Worm (Caenorhabditis elegans) whole organism, L3 larva: Measurements from ENCODE around the gene ZK632.14.

Experiments used
- aly-2 ChIP-seq: fragments of 150-350 bp; optimal IDR thresholded peaks from 2 replicates; lab custom pipeline; 2014; ENCODE audit warnings: missing biosample characterization, missing genetic modification characterization
- ama-1 ChIP-seq: fragments of 150-350 bp; optimal IDR thresholded peaks from 2 replicates; lab custom pipeline; 2018
- ceh-28 ChIP-seq: fragments of 150-350 bp; optimal IDR thresholded peaks from 2 replicates; lab custom pipeline; 2014; ENCODE audit warnings: missing biosample characterization, missing genetic modification reagents, missing genetic modification characterization
- egl-5 ChIP-seq: fragments of 150-350 bp; optimal IDR thresholded peaks from 2 replicates; lab custom pipeline; 2017; ENCODE audit warnings: missing biosample characterization, missing genetic modification reagents, missing genetic modification characterization, inconsistent platforms
- elt-1 ChIP-seq: fragments of 150-350 bp; optimal IDR thresholded peaks from 2 replicates; lab custom pipeline; 2014; ENCODE audit warnings: missing biosample characterization, missing genetic modification characterization
- elt-2 ChIP-seq: sonication (generic microtip); optimal IDR thresholded peaks from 2 replicates; lab custom pipeline; 2016; ENCODE audit warnings: missing genetic modification reagents, mild to moderate bottlenecking, missing genetic modification characterization, missing compliant biosample characterization
- elt-3 ChIP-seq, 3 experiments: fragments of 150-350 bp in 1 of 3; sonication (generic microtip) in 2 of 3; optimal IDR thresholded peaks; 2 replicates in 2 of 3; 4 replicates in 1 of 3; lab custom pipeline; 2014 to 2017; ENCODE audit warnings: missing biosample characterization in 3 of 3, missing genetic modification characterization in 3 of 3
- fos-1 ChIP-seq: fragments of 150-350 bp; optimal IDR thresholded peaks from 2 replicates; lab custom pipeline; 2014; ENCODE audit warnings: missing biosample characterization, missing genetic modification characterization
- hmg-11 ChIP-seq: sonication (generic microtip); optimal IDR thresholded peaks from 2 replicates; lab custom pipeline; 2016; ENCODE audit warnings: missing genetic modification characterization, missing compliant biosample characterization
- jun-1 ChIP-seq: fragments of 150-350 bp; optimal IDR thresholded peaks from 2 replicates; lab custom pipeline; 2014; ENCODE audit warnings: missing biosample characterization, missing genetic modification reagents, missing genetic modification characterization
- lin-15B ChIP-seq: fragments of 150-350 bp; optimal IDR thresholded peaks from 2 replicates; lab custom pipeline; 2014; ENCODE audit warnings: missing biosample characterization, missing genetic modification characterization
- lin-39 ChIP-seq: fragments of 150-350 bp; optimal IDR thresholded peaks from 2 replicates; lab custom pipeline; 2018; ENCODE audit warnings: missing biosample characterization, missing genetic modification reagents, missing genetic modification characterization
- lsy-12 ChIP-seq: sonication (generic microtip); optimal IDR thresholded peaks from 2 replicates; lab custom pipeline; 2016; ENCODE audit warnings: mild to moderate bottlenecking, missing genetic modification characterization, missing compliant biosample characterization
- mdl-1 ChIP-seq: fragments of 150-350 bp; optimal IDR thresholded peaks from 2 replicates; lab custom pipeline; 2014; ENCODE audit warnings: missing biosample characterization, missing genetic modification characterization
- mml-1 ChIP-seq: fragments of 150-350 bp; sonication (generic microtip); optimal IDR thresholded peaks from 3 replicates; lab custom pipeline; 2014; ENCODE audit warnings: missing biosample characterization, missing genetic modification characterization
- nfya-1 ChIP-seq: sonication (generic microtip); optimal IDR thresholded peaks from 2 replicates; lab custom pipeline; 2017; ENCODE audit warnings: missing genetic modification characterization, mild to moderate bottlenecking, missing compliant biosample characterization, antibody characterized with exemption, moderate library complexity; ENCODE audit not compliant: insufficient read depth
- nhr-11 ChIP-seq: fragments of 150-350 bp; optimal IDR thresholded peaks from 2 replicates; lab custom pipeline; 2014; ENCODE audit warnings: missing biosample characterization, missing genetic modification characterization
- nhr-12 ChIP-seq: fragments of 150-350 bp; optimal IDR thresholded peaks from 2 replicates; lab custom pipeline; 2014; ENCODE audit warnings: missing biosample characterization, missing genetic modification characterization
- nhr-23 ChIP-seq: fragments of 150-350 bp; optimal IDR thresholded peaks from 2 replicates; lab custom pipeline; 2014; ENCODE audit warnings: missing biosample characterization, missing genetic modification reagents, missing genetic modification characterization
- nhr-237 ChIP-seq: fragments of 150-350 bp; optimal IDR thresholded peaks from 2 replicates; lab custom pipeline; 2014; ENCODE audit warnings: missing biosample characterization, missing genetic modification characterization
- nhr-25 ChIP-seq: sonication (generic microtip); optimal IDR thresholded peaks from 2 replicates; lab custom pipeline; 2017; ENCODE audit warnings: missing biosample characterization, missing genetic modification characterization
- nhr-43 ChIP-seq: sonication (generic microtip); optimal IDR thresholded peaks from 2 replicates; lab custom pipeline; 2016; ENCODE audit warnings: mild to moderate bottlenecking, missing genetic modification characterization, missing compliant biosample characterization; ENCODE audit not compliant: poor library complexity, severe bottlenecking
- nhr-67 ChIP-seq: fragments of 150-350 bp; optimal IDR thresholded peaks from 2 replicates; lab custom pipeline; 2014; ENCODE audit warnings: missing biosample characterization, missing genetic modification characterization
- nhr-76 ChIP-seq: fragments of 150-350 bp; sonication (generic microtip); optimal IDR thresholded peaks from 5 replicates; lab custom pipeline; 2014; ENCODE audit warnings: missing biosample characterization, missing genetic modification characterization
- nhr-77 ChIP-seq: fragments of 150-350 bp; optimal IDR thresholded peaks from 2 replicates; lab custom pipeline; 2014; ENCODE audit warnings: missing biosample characterization, missing genetic modification characterization
- pha-4 ChIP-seq: fragments of 150-350 bp; optimal IDR thresholded peaks from 2 replicates; lab custom pipeline; 2014; ENCODE audit warnings: missing biosample characterization, missing genetic modification reagents, missing genetic modification characterization
- pqm-1 ChIP-seq: fragments of 150-350 bp; optimal IDR thresholded peaks from 2 replicates; lab custom pipeline; 2017; ENCODE audit warnings: missing biosample characterization, missing genetic modification characterization, inconsistent platforms
- sea-2 ChIP-seq: fragments of 150-350 bp; sonication (generic microtip); optimal IDR thresholded peaks from 4 replicates; lab custom pipeline; 2014; ENCODE audit warnings: missing biosample characterization, missing genetic modification reagents, missing genetic modification characterization
- skn-1 ChIP-seq: fragments of 150-350 bp; optimal IDR thresholded peaks from 2 replicates; lab custom pipeline; 2014; ENCODE audit warnings: missing biosample characterization, missing genetic modification characterization
- snpc-4 ChIP-seq: fragments of 150-350 bp; optimal IDR thresholded peaks from 2 replicates; lab custom pipeline; 2014; ENCODE audit warnings: missing biosample characterization, missing genetic modification characterization
- tbx-2 ChIP-seq: sonication (generic microtip); optimal IDR thresholded peaks from 2 replicates; lab custom pipeline; 2016; ENCODE audit warnings: mild to moderate bottlenecking, missing genetic modification characterization, missing compliant biosample characterization
- unc-62 ChIP-seq: fragments of 150-350 bp; sonication (generic microtip); optimal IDR thresholded peaks from 4 replicates; lab custom pipeline; 2014; ENCODE audit warnings: missing biosample characterization, missing genetic modification reagents, missing genetic modification characterization
- zag-1 ChIP-seq: fragments of 150-350 bp; optimal IDR thresholded peaks from 2 replicates; lab custom pipeline; 2014; ENCODE audit warnings: missing biosample characterization, missing genetic modification characterization
- ztf-4 ChIP-seq: fragments of 150-350 bp; optimal IDR thresholded peaks from 2 replicates; lab custom pipeline; 2014; ENCODE audit warnings: missing biosample characterization, missing genetic modification characterization

Gene ZK632.14

DNA sequence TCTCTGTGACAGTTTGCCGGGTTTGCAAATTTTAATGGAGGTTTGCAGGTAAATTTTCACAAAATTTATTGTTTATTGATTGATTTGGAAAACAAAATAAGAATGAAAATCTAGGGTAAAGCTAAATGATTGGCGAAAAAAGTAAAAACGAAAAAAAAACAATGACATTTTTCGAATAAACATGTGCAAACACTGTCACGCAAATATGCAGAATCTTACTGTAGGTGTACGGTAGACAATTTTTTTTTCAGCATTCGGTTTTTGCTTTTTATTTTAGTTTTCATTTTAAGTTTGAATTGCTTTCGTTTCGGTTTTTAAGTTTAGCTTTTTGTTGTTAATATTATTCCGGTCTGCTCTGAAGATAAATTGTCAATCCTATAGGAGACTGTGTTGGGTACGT, 4.6 kb downstream of the ZK632.14 start:
- TF ChIP-seq unc-62 (GFP tag; lab: Kevin White, UChicago), result no peak
- peak; percentile 5 for TF ChIP-seq ceh-28 (tag; lab: Kevin White, UChicago)
- no peak for TF ChIP-seq jun-1 (tag; lab: Kevin White, UChicago)
- no peak for TF ChIP-seq nhr-77
- TF ChIP-seq nhr-76 (tag; lab: Kevin White, UChicago), result no peak

DNA sequence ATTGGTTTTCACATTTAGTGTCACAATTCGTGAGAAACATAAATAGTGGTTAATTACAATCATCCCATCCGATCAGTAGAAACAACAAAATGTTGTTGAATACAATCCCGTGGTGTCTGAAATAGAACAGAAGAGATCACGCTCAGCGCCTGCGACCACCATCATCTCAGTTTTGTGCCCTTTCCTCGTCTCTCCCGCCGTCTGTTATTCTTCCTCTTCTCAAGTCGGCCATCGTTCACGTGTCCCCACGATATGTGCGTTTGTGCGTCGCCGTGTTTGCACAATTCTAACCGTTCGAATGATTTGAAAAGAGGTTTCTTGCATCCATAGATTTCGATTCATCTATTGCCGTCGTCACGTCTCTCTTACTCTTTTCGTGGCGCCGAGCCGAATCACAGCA, 5.5 kb downstream of the ZK632.14 start, which contains the start of gene panl-3:
panl-3 (plus strand) TSS at position 294 of the 400 bp plus-strand sequence.
- TF ChIP-seq elt-1 (tag; lab: Kevin White, UChicago) (peak; percentile 27), nhr-23 (peak; percentile 68), lsy-12 (tag; lab: Kevin White, UChicago) (peak; percentile 54), zag-1 (tag; lab: Kevin White, UChicago) (no peak), nfya-1 (tag; lab: Kevin White, UChicago) (peak; percentile 74), nhr-12 (no peak), egl-5 (tag; lab: Kevin White, UChicago) (peak; percentile 78), snpc-4 (tag; lab: Kevin White, UChicago) (peak; percentile 20), pha-4 (peak; percentile 48), jun-1 (tag; lab: Kevin White, UChicago) (no peak), nhr-77 (no peak), mml-1 (tag; lab: Kevin White, UChicago) (peak; percentile 47), hmg-11 (tag; lab: Kevin White, UChicago) (peak; percentile 54), elt-2 (tag; lab: Kevin White, UChicago) (peak; percentile 26), aly-2 (tag; lab: Kevin White, UChicago) (no peak), nhr-25 (tag; lab: Kevin White, UChicago) (peak; percentile 79), pqm-1 (tag; lab: Kevin White, UChicago) (no peak), nhr-43 (peak; percentile 14), lin-15B (tag; lab: Kevin White, UChicago) (peak; percentile 56), lin-39 (tag; lab: Kevin White, UChicago) (peak; percentile 75), ama-1 (lab: Kevin White, UChicago) (peak; percentile 60), tbx-2 (tag; lab: Kevin White, UChicago) (no peak), mdl-1 (peak; percentile 36)
- TF ChIP-seq, all 47 proteins: peak for 16

DNA sequence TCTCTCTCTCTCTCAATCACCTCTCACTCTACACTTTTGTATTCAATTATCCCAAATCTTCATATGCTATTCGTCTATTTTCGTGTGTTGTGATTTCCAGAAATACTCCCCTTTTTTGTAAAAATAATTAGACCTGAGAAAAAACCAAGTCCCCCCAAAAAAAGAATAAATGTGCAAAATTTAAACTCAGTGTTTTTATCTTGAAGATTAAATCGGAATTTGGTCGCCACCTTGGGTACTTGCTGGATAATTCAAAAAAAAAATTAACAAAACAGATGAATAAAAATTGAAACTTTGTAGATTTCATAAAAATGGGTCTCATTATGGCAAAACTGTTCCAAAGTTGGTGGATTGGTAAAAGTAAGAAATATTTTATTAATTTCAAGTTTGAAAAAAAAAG, 9.7 kb downstream of the ZK632.14 start, which contains the start of gene arl-5:
arl-5 (plus strand) TSS at position 301 of the 400 bp plus-strand sequence.
- TF ChIP-seq sea-2 (GFP tag; lab: Kevin White, UChicago) (no peak), fos-1 (tag; lab: Kevin White, UChicago) (no peak), lsy-12 (tag; lab: Kevin White, UChicago) (no peak), pha-4 (no peak), ceh-28 (tag; lab: Kevin White, UChicago) (no peak), lin-15B (tag; lab: Kevin White, UChicago) (no peak), nhr-43 (no peak), nhr-23 (no peak), ztf-4 (tag; lab: Kevin White, UChicago) (no peak), zag-1 (tag; lab: Kevin White, UChicago) (no peak), nhr-237 (no peak)

DNA sequence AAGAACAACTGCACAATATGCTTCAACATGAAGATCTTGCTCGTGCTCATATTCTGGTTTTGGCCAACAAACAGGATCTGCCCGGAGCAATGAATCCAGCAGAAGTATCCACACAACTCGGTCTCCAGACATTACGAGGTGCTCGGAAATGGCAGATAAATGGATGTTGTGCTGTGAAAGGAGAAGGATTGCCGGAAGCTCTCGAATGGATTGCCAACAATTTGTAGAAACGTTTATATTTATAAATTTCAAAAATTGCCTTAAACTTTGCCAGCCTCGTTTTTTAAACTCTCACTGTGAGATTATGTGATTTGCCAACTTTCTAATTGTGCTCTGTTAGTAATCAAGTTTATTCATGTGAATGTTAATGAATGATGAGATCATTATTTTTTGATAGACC, 10.5 kb downstream of the ZK632.14 start:
- TF ChIP-seq skn-1 (no peak), nhr-76 (tag; lab: Kevin White, UChicago) (no peak), nhr-12 (no peak), nhr-67 (tag; lab: Kevin White, UChicago) (no peak), nhr-11 (tag; lab: Kevin White, UChicago) (no peak), elt-1 (tag; lab: Kevin White, UChicago) (no peak), elt-2 (tag; lab: Kevin White, UChicago) (no peak), elt-3 (tag; optimal IDR thresholded peaks at IDR 0.05; lab: Kevin White, UChicago) (no peak)
- TF ChIP-seq, all 47 proteins: peak for 0

ce11 chrIII:9824330-9824934, 11.2 kb downstream of the ZK632.14 start, which contains the start of gene lin-52:
Gene lin-52 (minus strand): TSS chrIII:9824750.
- TF ChIP-seq snpc-4 (tag; lab: Kevin White, UChicago), result no peak
- peak; percentile 31 for TF ChIP-seq pha-4
- TF ChIP-seq elt-2 (tag; lab: Kevin White, UChicago), result peak; percentile 7
- peak; percentile 82 for TF ChIP-seq ama-1 (lab: Kevin White, UChicago)
- TF ChIP-seq nhr-43, result peak; percentile 15
